Worm (Caenorhabditis elegans): ENCODE results near the gene T25B9.3.
A peak's percentile ranks its signal among the peaks of the same experiment; 100 is the strongest.

Gene T25B9.3

DNA sequence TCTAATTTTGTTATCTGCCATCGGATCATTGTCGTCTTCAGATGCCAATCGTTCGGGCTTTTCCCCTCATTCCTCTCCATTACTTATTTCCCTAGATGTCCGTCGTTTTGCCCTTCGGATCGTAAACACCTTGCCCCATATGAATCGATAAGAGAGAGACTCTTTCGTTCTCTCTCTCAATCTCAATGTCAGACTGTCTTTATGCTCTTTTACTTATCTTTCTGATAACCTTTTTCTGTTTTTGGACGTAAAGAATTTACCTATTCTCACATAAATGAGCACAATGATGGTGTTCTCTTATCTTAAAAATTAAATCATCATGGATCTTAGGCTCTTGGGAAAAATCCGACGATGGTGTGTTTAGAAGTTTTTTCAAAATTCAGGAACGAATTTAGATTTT, 52.1 kb downstream of the T25B9.3 start (continued):
- TF ChIP-seq daf-12 (tag; optimal IDR thresholded peaks at IDR 0.05) (no peak), dmd-6 (GFP tag; IDR thresholded peaks at IDR 0.05) (peak; percentile 43), hlh-11 (tag; optimal IDR thresholded peaks at IDR 0.05) (peak; percentile 45), hif-1 (tag; optimal IDR thresholded peaks at IDR 0.05) (no peak), lin-1 (GFP tag; IDR thresholded peaks at IDR 0.05) (no peak), ceh-44 (GFP tag; IDR thresholded peaks at IDR 0.05) (no peak), F26F4.8 (GFP tag; conservative IDR thresholded peaks at IDR 0.05) (no peak), lin-39 (tag; optimal IDR thresholded peaks at IDR 0.05) (no peak), snpc-4 (tag; optimal IDR thresholded peaks at IDR 0.05) (no peak)
